Worm (Caenorhabditis elegans) whole organism, young adult: Measurements from ENCODE around the gene srh-235.

Experiments used
- B0261.1 ChIP-seq: sonication (generic microtip); optimal IDR thresholded peaks from 2 replicates; lab custom pipeline; 2016; ENCODE audit warnings: mild to moderate bottlenecking, missing genetic modification characterization, moderate library complexity, missing compliant biosample characterization
- F55B11.4 ChIP-seq: sonication (generic microtip); optimal IDR thresholded peaks from 2 replicates; lab custom pipeline; 2016; ENCODE audit warnings: missing compliant biosample characterization, missing genetic modification characterization, borderline replicate concordance; ENCODE audit not compliant: insufficient read depth
- ets-4 ChIP-seq: fragments of 200-800 bp; sonication (Bioruptor generic); optimal IDR thresholded peaks from 2 replicates; lab custom pipeline; 2018; ENCODE audit warnings: mild to moderate bottlenecking, missing genetic modification characterization, missing compliant biosample characterization
- hsf-1 ChIP-seq: fragments of 200-800 bp; sonication (Bioruptor generic); IDR thresholded peaks from 2 replicates; pipeline ENCODE4 v1.3.6; 2022; ENCODE audit warnings: missing genetic modification reagents, missing genetic modification characterization, missing compliant biosample characterization
- sea-2 ChIP-seq: fragments of 200-800 bp; sonication (Bioruptor generic); IDR thresholded peaks from 2 replicates; pipeline ENCODE4 v1.3.6; 2022; ENCODE audit warnings: missing genetic modification characterization, missing compliant biosample characterization
- snpc-4 ChIP-seq, 5 experiments: fragments of 150-350 bp in 1 of 5; sonication (generic microtip) in 4 of 5; optimal IDR thresholded peaks; 2 replicates each; lab custom pipeline; 2014 to 2018; ENCODE audit warnings: missing genetic modification characterization in 5 of 5, missing biosample characterization in 3 of 5, antibody characterized with exemption in 2 of 5, mild to moderate bottlenecking in 2 of 5, missing compliant biosample characterization in 2 of 5, missing genotype in 2 of 5, moderate library complexity in 2 of 5, missing genetic modification reagents in 1 of 5
- unc-130 ChIP-seq: sonication (generic microtip); optimal IDR thresholded peaks from 2 replicates; lab custom pipeline; 2016; ENCODE audit warnings: missing genetic modification reagents, missing genetic modification characterization, missing compliant biosample characterization

DNA sequence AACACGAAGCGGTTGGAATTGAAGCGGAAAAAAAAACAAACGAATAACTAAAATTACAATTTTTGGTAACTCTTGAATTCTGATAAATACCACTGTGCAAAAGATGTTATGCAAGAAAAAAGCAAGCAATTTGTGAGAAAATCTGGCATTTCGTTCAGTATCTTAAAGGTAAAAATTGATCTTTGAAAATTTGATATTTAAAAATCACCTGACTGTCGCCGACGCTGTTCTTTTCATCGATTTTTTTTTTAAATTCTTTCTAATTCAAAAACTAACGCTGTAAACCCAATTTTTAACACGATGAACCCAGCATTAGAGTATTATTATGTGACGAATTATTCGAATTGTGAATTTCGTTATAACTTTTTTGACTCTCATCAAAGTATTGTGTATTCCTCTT lies 2.2 kb upstream of the srh-235 start, which contains the start of gene srh-123:
- TF ChIP-seq ets-4 (GFP tag; lab: Kevin White, UChicago) (no peak), unc-130 (no peak), hsf-1 (GFP tag; lab: Robert Waterston, UW) (no peak), snpc-4 (GFP tag; optimal IDR thresholded peaks at IDR 0.05; lab: Kevin White, UChicago) (no peak), snpc-4 (tag; optimal IDR thresholded peaks at IDR 0.05; lab: Kevin White, UChicago) (no peak), sea-2 (GFP tag; lab: Robert Waterston, UW) (no peak), B0261.1 (tag; lab: Kevin White, UChicago) (no peak), F55B11.4 (tag; lab: Kevin White, UChicago) (no peak)
